Worm (Caenorhabditis elegans) whole organism, L1 larva: ENCODE measurements around the gene B0361.11.

Experiments
- Y116A8C.19 ChIP-seq: sonication (generic microtip); optimal IDR thresholded peaks from 2 replicates; lab custom pipeline; 2016; ENCODE audit warnings: missing compliant biosample characterization, missing genetic modification characterization, borderline replicate concordance
- dsc-1 ChIP-seq: sonication (generic microtip); optimal IDR thresholded peaks from 2 replicates; lab custom pipeline; 2016; ENCODE audit warnings: mild to moderate bottlenecking, missing genetic modification characterization, missing compliant biosample characterization
- ets-5 ChIP-seq: fragments of 200-800 bp; sonication (Bioruptor generic); IDR thresholded peaks from 2 replicates; pipeline ENCODE4 v1.3.6; 2022; ENCODE audit warnings: missing genetic modification characterization, missing compliant biosample characterization
- fos-1 ChIP-seq: fragments of 150-350 bp; optimal IDR thresholded peaks from 2 replicates; lab custom pipeline; 2014; ENCODE audit warnings: missing biosample characterization, missing genetic modification characterization
- hlh-17 ChIP-seq: fragments of 200-800 bp; sonication (Bioruptor generic); optimal IDR thresholded peaks from 2 replicates; lab custom pipeline; 2018; ENCODE audit warnings: missing genetic modification characterization, mild to moderate bottlenecking, missing compliant biosample characterization, moderate library complexity, borderline replicate concordance
- mep-1 ChIP-seq: fragments of 150-350 bp; optimal IDR thresholded peaks from 2 replicates; lab custom pipeline; 2014; ENCODE audit warnings: missing biosample characterization, missing genetic modification characterization
- nhr-85 ChIP-seq: sonication (generic microtip); peaks from one replicate; lab custom pipeline; 2016; ENCODE audit warnings: missing genetic modification characterization, inconsistent platforms, missing compliant biosample characterization
- pqm-1 ChIP-seq: sonication (generic microtip); optimal IDR thresholded peaks from 3 replicates; lab custom pipeline; 2017; ENCODE audit warnings: missing biosample characterization, missing genetic modification characterization
- sptf-1 ChIP-seq: fragments of 150-350 bp; optimal IDR thresholded peaks from 2 replicates; lab custom pipeline; 2014; ENCODE audit warnings: missing biosample characterization, missing genetic modification characterization
- unc-62 ChIP-seq: fragments of 150-350 bp; optimal IDR thresholded peaks from 2 replicates; lab custom pipeline; 2014; ENCODE audit warnings: missing biosample characterization, missing genetic modification reagents, missing genetic modification characterization

ce11 chrIII:7293075-7293684 is 15.8 kb downstream of the B0361.11 start, which contains the start of gene cwf-19L2:
- TF ChIP-seq nhr-85 (tag; lab: Kevin White, UChicago): no peak
- no peak for TF ChIP-seq Y116A8C.19 (tag; lab: Kevin White, UChicago)
- no peak for TF ChIP-seq ets-5 (GFP tag; lab: Robert Waterston, UW)
- TF ChIP-seq fos-1: no peak
- no peak for TF ChIP-seq mep-1
- TF ChIP-seq pqm-1 (tag; lab: Kevin White, UChicago): no peak
- TF ChIP-seq hlh-17 (GFP tag; lab: Kevin White, UChicago): no peak
- no peak for TF ChIP-seq unc-62 (GFP tag; lab: Kevin White, UChicago)
- no peak for TF ChIP-seq dsc-1 (tag; lab: Kevin White, UChicago)
- no peak for TF ChIP-seq sptf-1 (tag; lab: Kevin White, UChicago)
